Worm (Caenorhabditis elegans) whole organism, mixed stage, embryonic: Measurements from ENCODE around the gene aak-1.

ENCODE experiments used
- M03D4.4 ChIP-seq: sonication (generic microtip); optimal IDR thresholded peaks from 2 replicates; lab custom pipeline; 2017; ENCODE audit warnings: mild to moderate bottlenecking, missing genetic modification characterization, missing compliant biosample characterization
- ceh-39 ChIP-seq: fragments of 150-350 bp; optimal IDR thresholded peaks from 2 replicates; lab custom pipeline; 2014; ENCODE audit warnings: missing biosample characterization, missing genetic modification characterization
- lin-32 ChIP-seq: fragments of 200-800 bp; sonication (Bioruptor generic); optimal IDR thresholded peaks from 2 replicates; lab custom pipeline; 2018; ENCODE audit warnings: mild to moderate bottlenecking, missing genetic modification characterization, missing compliant biosample characterization
- nhr-12 ChIP-seq: fragments of 150-350 bp; optimal IDR thresholded peaks from 2 replicates; lab custom pipeline; 2014; ENCODE audit warnings: missing biosample characterization, missing genetic modification characterization
- nhr-28 ChIP-seq: fragments of 150-350 bp; optimal IDR thresholded peaks from 2 replicates; lab custom pipeline; 2014; ENCODE audit warnings: missing biosample characterization, missing genetic modification characterization
- nhr-76 ChIP-seq: sonication (generic microtip); optimal IDR thresholded peaks from 2 replicates; lab custom pipeline; 2017; ENCODE audit warnings: missing biosample characterization, missing genetic modification characterization
- unc-62 ChIP-seq: fragments of 150-350 bp; optimal IDR thresholded peaks from 2 replicates; lab custom pipeline; 2014; ENCODE audit warnings: missing biosample characterization, missing genetic modification reagents, missing genetic modification characterization
- ztf-11 ChIP-seq: fragments of 150-350 bp; optimal IDR thresholded peaks from 2 replicates; lab custom pipeline; 2014; ENCODE audit warnings: missing biosample characterization, missing genetic modification characterization

DNA sequence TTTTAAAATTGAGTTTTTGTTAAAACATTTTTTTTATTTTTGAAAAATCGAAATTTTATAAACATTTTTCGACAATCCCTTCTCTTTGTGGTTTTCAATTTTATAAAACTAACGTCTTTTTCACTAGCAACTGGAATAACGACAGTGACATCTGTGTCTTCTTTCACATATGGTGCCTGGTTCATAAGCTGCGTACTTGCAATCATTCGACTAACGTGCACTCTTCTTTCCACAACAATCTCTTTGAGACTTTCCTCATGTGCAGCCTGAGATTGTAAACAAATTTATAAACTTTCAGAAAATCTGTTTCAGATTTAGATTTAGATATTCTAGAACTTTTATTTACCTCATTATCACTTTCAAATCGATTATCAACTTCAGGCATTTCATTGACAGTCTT, 4.1 kb upstream of the aak-1 start:
- no peak for TF ChIP-seq nhr-76 (tag; lab: Kevin White, UChicago)
- TF ChIP-seq ceh-39 (tag; lab: Kevin White, UChicago), result no peak
- TF ChIP-seq ztf-11 (tag; lab: Kevin White, UChicago), result no peak
- no peak for TF ChIP-seq nhr-28
- no peak for TF ChIP-seq unc-62 (GFP tag; lab: Kevin White, UChicago)
- no peak for TF ChIP-seq M03D4.4 (tag; lab: Kevin White, UChicago)
- TF ChIP-seq nhr-12 (tag; lab: Kevin White, UChicago), result no peak
- TF ChIP-seq lin-32 (GFP tag; lab: Kevin White, UChicago), result no peak
